Worm (Caenorhabditis elegans): ENCODE results near the gene C33B4.2.

ce11 chrII:11333375-11333774, 38.6 kb downstream of the C33B4.2 start:
- TF ChIP-seq alr-1 (tag; optimal IDR thresholded peaks at IDR 0.05; ENCODE audit: borderline replicate concordance), result no peak
- TF ChIP-seq nhr-19 (GFP tag; conservative IDR thresholded peaks at IDR 0.05), result no peak
- no peak for TF ChIP-seq nhr-90 (tag; optimal IDR thresholded peaks at IDR 0.05; ENCODE audit: poor library complexity)
- TF ChIP-seq egl-27 (tag; optimal IDR thresholded peaks at IDR 0.05), result no peak
- TF ChIP-seq tbx-2 (tag; optimal IDR thresholded peaks at IDR 0.05), result no peak
- peak; percentile 44 for TF ChIP-seq fkh-10 (GFP tag; optimal IDR thresholded peaks at IDR 0.05)
- no peak for TF ChIP-seq pqm-1 (tag; optimal IDR thresholded peaks at IDR 0.05)
- TF ChIP-seq efl-3 (GFP tag; optimal IDR thresholded peaks at IDR 0.05), result no peak
- no peak for TF ChIP-seq lin-35 (GFP tag; optimal IDR thresholded peaks at IDR 0.05)
- no peak for TF ChIP-seq jun-1 (tag; optimal IDR thresholded peaks at IDR 0.05)
- TF ChIP-seq lin-39 (tag; optimal IDR thresholded peaks at IDR 0.05), result no peak
- no peak for TF ChIP-seq sptf-1 (tag; optimal IDR thresholded peaks at IDR 0.05)
- no peak for TF ChIP-seq lsy-2 (tag; optimal IDR thresholded peaks at IDR 0.05)
- TF ChIP-seq nhr-28 (tag; optimal IDR thresholded peaks at IDR 0.05), result no peak

Measured in whole organism, L1 larva.